Fruit fly (Drosophila melanogaster): ENCODE measurements around the gene CG31643.
A peak's percentile ranks its signal among the peaks of the same experiment; 100 is the strongest.

Gene CG31643

dm6 chr2L:6081134-6081832 lies 43.4 kb downstream of the CG31643 start (continued):
- TF ChIP-seq Sox102F (GFP tag; optimal IDR thresholded peaks at IDR 0.05), result no peak
- no peak for TF ChIP-seq CG15479 (GFP tag; optimal IDR thresholded peaks at IDR 0.05)
- peak; percentile 53; the same call in 1 of the 2 replicates for TF ChIP-seq Adf1 (GFP tag; IDR thresholded peaks at IDR 0.05)
- no peak for TF ChIP-seq hkb (optimal IDR thresholded peaks at IDR 0.05)
- no peak for TF ChIP-seq hkb (GFP tag; IDR thresholded peaks at IDR 0.05)
- TF ChIP-seq wdn (GFP tag; IDR thresholded peaks at IDR 0.05), result no peak
- no peak for TF ChIP-seq caup (GFP tag; optimal IDR thresholded peaks at IDR 0.05; ENCODE audit: severe bottlenecking)
- TF ChIP-seq CG8765 (GFP tag; IDR thresholded peaks at IDR 0.05), result no peak
- 0 out of 2 replicates have a peak, but pooled peaks have one; percentile 15 for TF ChIP-seq ato (GFP tag; IDR thresholded peaks at IDR 0.05; ENCODE audit: partially characterized antibody)

DNA sequence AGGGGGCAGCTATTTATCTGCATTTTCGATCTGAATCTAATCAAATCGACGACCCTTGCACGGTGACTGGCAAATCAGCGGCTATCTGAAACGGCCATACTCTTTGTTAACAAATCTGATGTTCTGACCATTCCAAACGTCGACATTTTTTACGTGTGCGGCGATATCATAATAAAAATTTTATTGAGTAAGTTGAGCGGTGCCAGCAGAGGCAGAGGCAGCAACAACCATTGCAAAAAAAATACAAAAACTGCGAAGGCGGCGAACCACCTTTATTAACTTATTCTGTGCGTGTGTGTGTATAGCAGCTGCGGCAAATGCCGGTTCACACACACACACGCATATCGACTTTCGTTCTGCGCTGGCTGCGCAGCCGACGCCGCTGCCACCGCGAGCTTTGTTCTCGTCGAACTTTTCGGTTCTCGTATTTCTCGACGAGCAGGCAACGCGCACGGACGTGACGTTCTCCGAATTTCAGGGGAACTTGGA lies 44.3 kb downstream of the CG31643 start, which contains the start of gene Kr-h1:
Gene Kr-h1 (plus strand): TSS at position 447 of the 489 bp plus-strand sequence.
- TF ChIP-seq chm (GFP tag; IDR thresholded peaks at IDR 0.05) (0 out of 2 replicates have a peak, but pooled peaks have one; percentile 44), grn (GFP tag; optimal IDR thresholded peaks at IDR 0.05) (peak; percentile 46), CG34422 (GFP tag; IDR thresholded peaks at IDR 0.05) (peak; percentile 26; the same call in 1 of the 3 replicates), cg (GFP tag; optimal IDR thresholded peaks at IDR 0.05) (peak; percentile 67), CG42726 (GFP tag; IDR thresholded peaks at IDR 0.05; ENCODE audit: partially characterized antibody) (peak; percentile 63; the same call in 1 of the 2 replicates), ftz-f1 (GFP tag; optimal IDR thresholded peaks at IDR 0.05) (peak; percentile 44), gro (GFP tag; optimal IDR thresholded peaks at IDR 0.05) (peak; percentile 11), corto (GFP tag; optimal IDR thresholded peaks at IDR 0.05) (peak; percentile 43), CG3407 (GFP tag; optimal IDR thresholded peaks at IDR 0.05) (no peak), Scr (GFP tag; IDR thresholded peaks at IDR 0.05; ENCODE audit: partially characterized antibody) (0 out of 2 replicates have a peak, but pooled peaks have one; percentile 12), abd-A (tag; optimal IDR thresholded peaks at IDR 0.05) (peak; percentile 6), Deaf1 (tag; optimal IDR thresholded peaks at IDR 0.05) (peak; percentile 3), sug (tag; optimal IDR thresholded peaks at IDR 0.05) (peak; percentile 75), Eip74EF (GFP tag; optimal IDR thresholded peaks at IDR 0.05) (no peak), lov (optimal IDR thresholded peaks at IDR 0.05) (no peak), lov (GFP tag; IDR thresholded peaks at IDR 0.05) (no peak), Sox100B (GFP tag; optimal IDR thresholded peaks at IDR 0.05) (no peak), CG13287 (GFP tag; IDR thresholded peaks at IDR 0.05; ENCODE audit: partially characterized antibody) (peak; percentile 42; the same call in 1 of the 2 replicates), ind (GFP tag; optimal IDR thresholded peaks at IDR 0.05) (no peak), CG6175 (GFP tag; IDR thresholded peaks at IDR 0.05) (peak; percentile 80; the same call in 2 of the 3 replicates), Bgb (GFP tag; IDR thresholded peaks at IDR 0.05; ENCODE audit: partially characterized antibody) (peak; percentile 23; the same call in 1 of the 2 replicates), CG34376 (GFP tag; optimal IDR thresholded peaks at IDR 0.05) (peak; percentile 14), sd (tag; optimal IDR thresholded peaks at IDR 0.05) (peak; percentile 65), seq (GFP tag; IDR thresholded peaks at IDR 0.05) (no peak), CG12236 (GFP tag; optimal IDR thresholded peaks at IDR 0.05) (no peak), CG7987 (GFP tag; optimal IDR thresholded peaks at IDR 0.05) (no peak), CG10366 (GFP tag; IDR thresholded peaks at IDR 0.05) (no peak), Rx (GFP tag; IDR thresholded peaks at IDR 0.05) (no peak), CG12769 (tag; optimal IDR thresholded peaks at IDR 0.05) (peak; percentile 11), amos (GFP tag; IDR thresholded peaks at IDR 0.05; ENCODE audit: partially characterized antibody) (peak; percentile 27; the same call in 1 of the 2 replicates), CG9932 (GFP tag; IDR thresholded peaks at IDR 0.05) (peak; percentile 17; the same call in 1 of the 2 replicates), scrt (GFP tag; optimal IDR thresholded peaks at IDR 0.05) (peak; percentile 14), gem (tag; optimal IDR thresholded peaks at IDR 0.05) (no peak), tx (GFP tag; optimal IDR thresholded peaks at IDR 0.05) (no peak), CG12104 (GFP tag; optimal IDR thresholded peaks at IDR 0.05) (no peak), Rfx (GFP tag; IDR thresholded peaks at IDR 0.05) (0 out of 2 replicates have a peak, but pooled peaks have one; percentile 17), Blimp-1 (GFP tag; optimal IDR thresholded peaks at IDR 0.05) (peak; percentile 37), CG34224 (GFP tag; IDR thresholded peaks at IDR 0.05; ENCODE audit: partially characterized antibody) (peak; percentile 39; the same call in 1 of the 3 replicates)

Data from whole organism, embryonic.